Worm (Caenorhabditis elegans): Measurements from ENCODE around the gene C06A6.4.

The C06A6.4 gene

DNA sequence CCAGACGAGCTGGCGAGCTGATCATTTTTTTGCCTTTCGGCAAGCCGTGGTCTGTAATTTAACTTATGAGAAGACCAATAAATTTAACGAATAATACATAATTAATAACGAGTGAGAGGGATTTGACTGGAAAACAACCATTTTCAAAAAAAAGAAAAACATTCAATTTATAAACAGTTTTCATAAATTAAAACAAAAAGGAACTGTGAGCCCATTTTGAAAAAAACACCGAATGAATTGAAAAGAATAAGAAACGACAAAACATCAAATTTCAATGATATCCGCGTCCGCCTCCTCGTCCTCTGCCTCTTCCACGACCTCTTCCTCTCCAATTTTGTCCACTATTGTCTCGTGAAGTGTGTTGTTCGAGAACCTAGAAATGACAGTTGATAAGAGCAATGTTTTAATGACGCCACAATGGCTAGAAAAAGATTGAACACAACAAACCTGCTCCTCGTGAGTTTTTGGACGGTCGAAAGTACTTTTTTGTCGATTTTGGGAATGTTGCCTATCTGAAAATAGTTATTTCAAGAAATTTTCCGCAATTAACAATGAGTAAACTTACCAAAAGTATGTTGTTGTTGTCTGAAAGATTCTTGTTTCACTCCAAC, 45.2 kb downstream of the C06A6.4 start, which contains the start of gene tag-321:
TSS of gene tag-321 (minus strand) at position 51 of the 611 bp plus-strand sequence.
- TF ChIP-seq ztf-23 (GFP tag; IDR thresholded peaks at IDR 0.05) (no peak), klf-2 (GFP tag; conservative IDR thresholded peaks at IDR 0.05) (no peak), tab-1 (GFP tag; IDR thresholded peaks at IDR 0.05) (no peak), ztf-29 (GFP tag; IDR thresholded peaks at IDR 0.05) (no peak), ref-1 (GFP tag; conservative IDR thresholded peaks at IDR 0.05) (no peak), cog-1 (tag; optimal IDR thresholded peaks at IDR 0.05) (no peak), flt-1 (GFP tag; IDR thresholded peaks at IDR 0.05) (no peak), T22C8.4 (GFP tag; IDR thresholded peaks at IDR 0.05) (no peak), med-1 (GFP tag; optimal IDR thresholded peaks at IDR 0.05; ENCODE audit: insufficient read depth) (no peak)

DNA sequence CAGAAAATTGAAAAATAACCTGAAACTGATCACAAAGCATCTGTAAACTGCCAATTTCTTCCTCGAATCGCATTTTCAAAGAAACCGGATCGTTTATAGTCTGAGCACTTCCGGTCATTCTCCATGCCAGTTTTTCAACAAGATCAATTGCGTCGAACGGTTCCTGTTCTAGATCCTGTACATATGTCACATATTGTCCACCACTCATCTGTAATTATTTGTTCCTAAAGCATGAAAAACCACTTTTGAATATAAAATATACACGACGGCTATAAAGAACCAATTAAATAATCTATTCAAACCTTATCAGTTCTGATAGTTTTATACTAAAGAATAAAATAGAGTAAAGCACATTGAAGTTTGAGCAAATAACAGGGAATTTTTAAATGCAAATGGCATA, 46.8 kb downstream of the C06A6.4 start, which contains the start of gene sec-10:
TSS of gene sec-10 (minus strand) at position 208 of the 400 bp plus-strand sequence.
- TF ChIP-seq flt-1 (GFP tag; IDR thresholded peaks at IDR 0.05) (no peak), med-1 (GFP tag; optimal IDR thresholded peaks at IDR 0.05; ENCODE audit: insufficient read depth) (no peak), klf-2 (GFP tag; conservative IDR thresholded peaks at IDR 0.05) (no peak), tab-1 (GFP tag; IDR thresholded peaks at IDR 0.05) (no peak), cog-1 (tag; optimal IDR thresholded peaks at IDR 0.05) (no peak), ztf-23 (GFP tag; IDR thresholded peaks at IDR 0.05) (no peak), ztf-29 (GFP tag; IDR thresholded peaks at IDR 0.05) (no peak), ref-1 (GFP tag; conservative IDR thresholded peaks at IDR 0.05) (no peak), T22C8.4 (GFP tag; IDR thresholded peaks at IDR 0.05) (no peak)

DNA sequence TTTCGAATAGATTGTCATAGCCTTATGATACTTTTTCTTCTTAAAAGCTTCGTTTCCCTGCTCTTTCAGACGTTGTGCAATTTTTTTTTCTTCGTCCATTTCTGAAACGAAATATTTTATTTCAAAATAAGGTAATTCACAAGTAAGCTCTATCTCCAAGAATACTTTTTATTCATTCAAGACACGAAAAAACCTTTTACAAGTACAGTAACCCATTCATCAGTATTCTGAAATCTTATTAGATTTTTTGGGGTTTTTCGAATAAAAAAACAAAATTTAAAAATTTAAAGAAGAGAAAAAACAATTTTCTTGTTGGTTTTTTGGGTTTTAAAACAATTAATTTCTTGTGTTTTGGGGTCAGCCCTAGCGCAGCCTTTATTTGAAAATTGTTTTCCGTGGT, 50.2 kb downstream of the C06A6.4 start, which contains the start of gene rpap-3:
TSS of gene rpap-3 (minus strand) at position 101 of the 400 bp plus-strand sequence.
- no peak for TF ChIP-seq T22C8.4 (GFP tag; IDR thresholded peaks at IDR 0.05)
- TF ChIP-seq cog-1 (tag; optimal IDR thresholded peaks at IDR 0.05): no peak
- TF ChIP-seq ztf-29 (GFP tag; IDR thresholded peaks at IDR 0.05): no peak
- no peak for TF ChIP-seq tab-1 (GFP tag; IDR thresholded peaks at IDR 0.05)
- TF ChIP-seq ztf-23 (GFP tag; IDR thresholded peaks at IDR 0.05): no peak
- TF ChIP-seq klf-2 (GFP tag; conservative IDR thresholded peaks at IDR 0.05): no peak
- no peak for TF ChIP-seq ref-1 (GFP tag; conservative IDR thresholded peaks at IDR 0.05)
- no peak for TF ChIP-seq med-1 (GFP tag; optimal IDR thresholded peaks at IDR 0.05; ENCODE audit: insufficient read depth)
- TF ChIP-seq flt-1 (GFP tag; IDR thresholded peaks at IDR 0.05): no peak

Data from whole organism, midembryonic.